Worm (Caenorhabditis elegans) whole organism, L4 larva: Measurements from ENCODE around the gene R09E12.9.
"Not testable (repeated sequence)": the region's sequence is repeated elsewhere in the genome, so short reads cannot be mapped to it uniquely, and the experiment has no call there.

Experiments
- F26F4.8 ChIP-seq: fragments of 200-800 bp; sonication (Bioruptor generic); conservative IDR thresholded peaks from 2 replicates; pipeline ENCODE4 v1.3.6; 2022; ENCODE audit warnings: missing genetic modification characterization, missing compliant biosample characterization
- R02D3.7 ChIP-seq: fragments of 150-350 bp; sonication (generic microtip); optimal IDR thresholded peaks from 3 replicates; lab custom pipeline; 2014; ENCODE audit warnings: missing biosample characterization, missing genetic modification characterization
- Y105C5A.15 ChIP-seq: fragments of 200-800 bp; sonication (Bioruptor generic); IDR thresholded peaks from 2 replicates; pipeline ENCODE4 v1.3.6; 2022; ENCODE audit warnings: missing genetic modification characterization, missing compliant biosample characterization
- aly-2 ChIP-seq: sonication (generic microtip); optimal IDR thresholded peaks from 2 replicates; lab custom pipeline; 2018; ENCODE audit warnings: missing biosample characterization, missing genetic modification characterization
- arid-1 ChIP-seq: fragments of 200-800 bp; sonication (Bioruptor generic); conservative IDR thresholded peaks from 2 replicates; pipeline ENCODE4 v1.3.6; 2022; ENCODE audit warnings: missing genetic modification reagents, missing genetic modification characterization, missing compliant biosample characterization
- ceh-28 ChIP-seq: fragments of 150-350 bp; optimal IDR thresholded peaks from 2 replicates; lab custom pipeline; 2014; ENCODE audit warnings: missing biosample characterization, missing genetic modification reagents, missing genetic modification characterization
- ceh-82 ChIP-seq: sonication (generic microtip); optimal IDR thresholded peaks from 2 replicates; lab custom pipeline; 2017; ENCODE audit warnings: missing biosample characterization, missing genetic modification characterization
- ces-1 ChIP-seq: fragments of 150-350 bp; sonication (generic microtip); optimal IDR thresholded peaks from 4 replicates; lab custom pipeline; 2014; ENCODE audit warnings: missing biosample characterization, missing genetic modification reagents, missing genetic modification characterization
- dmd-8 ChIP-seq: fragments of 200-800 bp; sonication (Bioruptor generic); IDR thresholded peaks from 2 replicates; pipeline ENCODE4 v1.3.6; 2022; ENCODE audit warnings: missing genetic modification characterization, missing compliant biosample characterization
- dpl-1 ChIP-seq: fragments of 150-350 bp; optimal IDR thresholded peaks from 2 replicates; lab custom pipeline; 2014; ENCODE audit warnings: missing biosample characterization, missing genetic modification reagents, missing genetic modification characterization
- fkh-10 ChIP-seq: fragments of 150-350 bp; optimal IDR thresholded peaks from 2 replicates; lab custom pipeline; 2014; ENCODE audit warnings: missing biosample characterization, missing genetic modification reagents, missing genetic modification characterization
- hlh-11 ChIP-seq: fragments of 200-800 bp; sonication (Bioruptor generic); optimal IDR thresholded peaks from 2 replicates; lab custom pipeline; 2018; ENCODE audit warnings: mild to moderate bottlenecking, missing genetic modification characterization, missing compliant biosample characterization
- jun-1 ChIP-seq: fragments of 150-350 bp; optimal IDR thresholded peaks from 2 replicates; lab custom pipeline; 2014; ENCODE audit warnings: missing biosample characterization, missing genetic modification reagents, missing genetic modification characterization
- lim-7 ChIP-seq: fragments of 200-800 bp; sonication (Bioruptor generic); IDR thresholded peaks from 2 replicates; pipeline ENCODE4 v1.3.6; 2022; ENCODE audit warnings: missing genetic modification characterization, missing compliant biosample characterization
- lin-38 ChIP-seq: fragments of 200-800 bp; sonication (Bioruptor generic); IDR thresholded peaks from 2 replicates; pipeline ENCODE4 v1.3.6; 2022; ENCODE audit warnings: missing genetic modification reagents, missing genetic modification characterization, missing compliant biosample characterization
- lin-39 ChIP-seq: fragments of 150-350 bp; optimal IDR thresholded peaks from 2 replicates; lab custom pipeline; 2014; ENCODE audit warnings: missing biosample characterization, missing genetic modification reagents, missing genetic modification characterization
- lir-3 ChIP-seq: sonication (generic microtip); optimal IDR thresholded peaks from 2 replicates; lab custom pipeline; 2016; ENCODE audit warnings: mild to moderate bottlenecking, missing genetic modification characterization, missing compliant biosample characterization
- lsy-2 ChIP-seq, 2 experiments: fragments of 150-350 bp in 1 of 2; sonication (generic microtip) in 1 of 2; optimal IDR thresholded peaks; 2 replicates each; lab custom pipeline; 2014 to 2017; ENCODE audit warnings: missing biosample characterization in 2 of 2, missing genetic modification characterization in 2 of 2
- mdl-1 ChIP-seq, 2 experiments: fragments of 150-350 bp in 1 of 2; sonication (generic microtip) in 1 of 2; optimal IDR thresholded peaks; 2 replicates each; lab custom pipeline; 2014 to 2017; ENCODE audit warnings: missing biosample characterization in 2 of 2, missing genetic modification characterization in 2 of 2
- mep-1 ChIP-seq: fragments of 150-350 bp; sonication (generic microtip); optimal IDR thresholded peaks from 3 replicates; lab custom pipeline; 2014; ENCODE audit warnings: missing biosample characterization, missing genetic modification characterization
- mes-2 ChIP-seq: sonication (generic microtip); optimal IDR thresholded peaks from 2 replicates; lab custom pipeline; 2016; ENCODE audit warnings: missing genotype, mild to moderate bottlenecking, missing genetic modification characterization, missing compliant biosample characterization; ENCODE audit not compliant: poor library complexity, severe bottlenecking
- nhr-102 ChIP-seq: sonication (generic microtip); optimal IDR thresholded peaks from 2 replicates; lab custom pipeline; 2016; ENCODE audit warnings: mild to moderate bottlenecking, missing genetic modification characterization, moderate library complexity, missing compliant biosample characterization
- nhr-111 ChIP-seq: fragments of 200-800 bp; sonication (Bioruptor generic); optimal IDR thresholded peaks from 2 replicates; lab custom pipeline; 2018; ENCODE audit warnings: mild to moderate bottlenecking, missing genetic modification characterization, missing compliant biosample characterization
- nhr-237 ChIP-seq: sonication (generic microtip); optimal IDR thresholded peaks from 2 replicates; lab custom pipeline; 2017; ENCODE audit warnings: missing biosample characterization, missing genetic modification characterization
- nhr-25 ChIP-seq: sonication (generic microtip); optimal IDR thresholded peaks from 2 replicates; lab custom pipeline; 2017; ENCODE audit warnings: missing genetic modification characterization, mild to moderate bottlenecking, missing compliant biosample characterization, antibody characterized with exemption, moderate library complexity, borderline replicate concordance; ENCODE audit not compliant: insufficient read depth
- nhr-6 ChIP-seq: fragments of 150-350 bp; optimal IDR thresholded peaks from 2 replicates; lab custom pipeline; 2014; ENCODE audit warnings: missing biosample characterization, missing genetic modification characterization
- nhr-77 ChIP-seq: fragments of 150-350 bp; optimal IDR thresholded peaks from 2 replicates; lab custom pipeline; 2014; ENCODE audit warnings: missing biosample characterization, missing genetic modification characterization
- pqm-1 ChIP-seq: sonication (generic microtip); optimal IDR thresholded peaks from 2 replicates; lab custom pipeline; 2017; ENCODE audit warnings: missing biosample characterization, missing genetic modification characterization
- sdz-12 ChIP-seq: fragments of 200-800 bp; sonication (Bioruptor generic); optimal IDR thresholded peaks from 2 replicates; lab custom pipeline; 2018; ENCODE audit warnings: mild to moderate bottlenecking, missing genetic modification characterization, missing compliant biosample characterization
- skn-1 ChIP-seq: fragments of 150-350 bp; optimal IDR thresholded peaks from 2 replicates; lab custom pipeline; 2014; ENCODE audit warnings: missing biosample characterization, missing genetic modification characterization
- snpc-1.2 ChIP-seq: fragments of 200-800 bp; sonication (Bioruptor generic); IDR thresholded peaks from 2 replicates; pipeline ENCODE4 v1.3.6; 2022; ENCODE audit warnings: missing genetic modification reagents, missing genetic modification characterization, missing compliant biosample characterization
- spr-3 ChIP-seq: fragments of 200-800 bp; sonication (Bioruptor generic); optimal IDR thresholded peaks from 2 replicates; lab custom pipeline; 2018; ENCODE audit warnings: mild to moderate bottlenecking, missing genetic modification characterization, missing compliant biosample characterization
- unc-39 ChIP-seq: sonication (generic microtip); optimal IDR thresholded peaks from 2 replicates; lab custom pipeline; 2017; ENCODE audit warnings: missing biosample characterization, missing genetic modification characterization
- unc-62 ChIP-seq, 3 experiments: fragments of 150-350 bp in 1 of 3; sonication (generic microtip); optimal IDR thresholded peaks in 2 of 3; peaks in 1 of 3; 1 replicate in 1 of 3; 2 replicates in 2 of 3; lab custom pipeline; 2014 to 2017; ENCODE audit warnings: missing biosample characterization in 3 of 3, missing genetic modification characterization in 3 of 3, missing genetic modification reagents in 3 of 3, missing genotype in 1 of 3
- zag-1 ChIP-seq: fragments of 150-350 bp; optimal IDR thresholded peaks from 2 replicates; lab custom pipeline; 2014; ENCODE audit warnings: missing biosample characterization, missing genetic modification characterization
- zip-11 ChIP-seq: fragments of 200-800 bp; sonication (Bioruptor generic); IDR thresholded peaks from 2 replicates; pipeline ENCODE4 v1.3.6; 2022; ENCODE audit warnings: missing genetic modification characterization, missing compliant biosample characterization

The R09E12.9 gene

ce11 chrV:814716-815115 is 37.3 kb downstream of the R09E12.9 start, which contains the start of gene R13D11.3:
R13D11.3 (plus strand) TSS chrV:815016.
- TF ChIP-seq unc-62 (GFP tag; optimal IDR thresholded peaks at IDR 0.05 in 1 of 2; lab: Kevin White, UChicago) (no peak), unc-62 (tag; optimal IDR thresholded peaks at IDR 0.05; lab: Kevin White, UChicago) (no peak), ceh-82 (tag; lab: Kevin White, UChicago) (no peak), zip-11 (no peak), fkh-10 (GFP tag; lab: Kevin White, UChicago) (no peak), ceh-28 (no peak), lir-3 (tag; lab: Kevin White, UChicago) (no peak), dpl-1 (no peak), snpc-1.2 (no peak), unc-39 (no peak), dmd-8 (GFP tag; lab: Robert Waterston, UW) (no peak), hlh-11 (tag; lab: Kevin White, UChicago) (no peak)

- TF ChIP-seq nhr-6 (tag; lab: Kevin White, UChicago) (no peak), nhr-77 (tag; lab: Kevin White, UChicago) (no peak), pqm-1 (tag; lab: Kevin White, UChicago) (no peak), lsy-2 (tag; optimal IDR thresholded peaks at IDR 0.05; lab: Kevin White, UChicago) (no peak), F26F4.8 (GFP tag; lab: Robert Waterston, UW) (no peak), arid-1 (GFP tag; lab: Robert Waterston, UW) (no peak), aly-2 (tag; lab: Kevin White, UChicago) (no peak), snpc-1.2 (no peak), lir-3 (tag; lab: Kevin White, UChicago) (no peak), spr-3 (GFP tag; lab: Kevin White, UChicago) (no peak), lim-7 (GFP tag; lab: Robert Waterston, UW) (no peak), mep-1 (tag; lab: Kevin White, UChicago) (no peak), ces-1 (no peak), sdz-12 (no peak)
These were observed 39.8 kb downstream of the R09E12.9 start, which contains the start of gene R13D11.1 for ce11 chrV:817182-817581. R13D11.1 (plus strand) TSS chrV:817482.

- peak in 1 of 2 experiments; percentile 30 for TF ChIP-seq unc-62 (GFP tag; optimal IDR thresholded peaks at IDR 0.05 in 1 of 2; lab: Kevin White, UChicago)
- not testable (repeated sequence) for TF ChIP-seq unc-62 (tag; optimal IDR thresholded peaks at IDR 0.05; lab: Kevin White, UChicago)
These were observed 43.2 kb downstream of the R09E12.9 start, which contains the start of gene srx-32 for ce11 chrV:820629-821028. srx-32 (minus strand) TSS chrV:820729.

ce11 chrV:822922-823321 is 45.5 kb downstream of the R09E12.9 start, which contains the start of gene srx-31:
srx-31 (minus strand) TSS chrV:823022.
- TF ChIP-seq jun-1 (tag; lab: Kevin White, UChicago); lin-39 (tag; lab: Kevin White, UChicago); lin-38 (GFP tag; lab: Robert Waterston, UW): not testable (repeated sequence)

ce11 chrV:826097-826496 is 48.7 kb downstream of the R09E12.9 start, which contains the start of gene F41H8.2:
F41H8.2 (plus strand) TSS chrV:826397.
- TF ChIP-seq nhr-102 (tag; lab: Kevin White, UChicago) (no peak), zag-1 (tag; lab: Kevin White, UChicago) (no peak), mes-2 (tag; lab: Kevin White, UChicago) (no peak), nhr-111 (no peak), nhr-237 (no peak), arid-1 (GFP tag; lab: Robert Waterston, UW) (no peak), skn-1 (tag; lab: Kevin White, UChicago) (no peak), Y105C5A.15 (GFP tag; lab: Robert Waterston, UW) (no peak), mdl-1 (tag; optimal IDR thresholded peaks at IDR 0.05; lab: Kevin White, UChicago) (no peak), R02D3.7 (tag; lab: Kevin White, UChicago) (no peak), nhr-25 (tag; lab: Kevin White, UChicago) (no peak)
